Worm (Caenorhabditis elegans) whole organism, late embryonic: ENCODE results near the gene C13B4.1.

Experiments used
- C08G9.2 ChIP-seq: sonication (generic microtip); optimal IDR thresholded peaks from 2 replicates; lab custom pipeline; 2016; ENCODE audit warnings: mild to moderate bottlenecking, missing genetic modification characterization, moderate library complexity, missing compliant biosample characterization
- C38D4.7 ChIP-seq: fragments of 200-800 bp; sonication (Bioruptor generic); optimal IDR thresholded peaks from 2 replicates; lab custom pipeline; 2018; ENCODE audit warnings: mild to moderate bottlenecking, missing genetic modification characterization, moderate library complexity, missing compliant biosample characterization
- F13H6.1 ChIP-seq: sonication (generic microtip); optimal IDR thresholded peaks from 2 replicates; lab custom pipeline; 2016; ENCODE audit warnings: missing genetic modification characterization, missing compliant biosample characterization
- K09A11.1 ChIP-seq: sonication (generic microtip); optimal IDR thresholded peaks from 2 replicates; lab custom pipeline; 2017; ENCODE audit warnings: antibody characterized with exemption, mild to moderate bottlenecking, missing genetic modification characterization, missing compliant biosample characterization; ENCODE audit not compliant: insufficient read depth
- T23F11.4 ChIP-seq: fragments of 200-800 bp; sonication (Bioruptor generic); optimal IDR thresholded peaks from 2 replicates; lab custom pipeline; 2018; ENCODE audit warnings: mild to moderate bottlenecking, missing genetic modification characterization, missing compliant biosample characterization
- Y22D7AL.16 ChIP-seq: sonication (generic microtip); optimal IDR thresholded peaks from 2 replicates; lab custom pipeline; 2016; ENCODE audit warnings: missing genetic modification characterization, missing compliant biosample characterization
- ahr-1 ChIP-seq: sonication (generic microtip); optimal IDR thresholded peaks from 2 replicates; lab custom pipeline; 2016; ENCODE audit warnings: missing genetic modification characterization, missing compliant biosample characterization
- ceh-2 ChIP-seq: sonication (generic microtip); optimal IDR thresholded peaks from 2 replicates; lab custom pipeline; 2016; ENCODE audit warnings: missing genotype, missing genetic modification characterization, missing compliant biosample characterization
- ceh-24 ChIP-seq: sonication (generic microtip); optimal IDR thresholded peaks from 2 replicates; lab custom pipeline; 2016; ENCODE audit warnings: mild to moderate bottlenecking, missing genetic modification characterization, missing compliant biosample characterization
- ceh-31 ChIP-seq: sonication (generic microtip); optimal IDR thresholded peaks from 2 replicates; lab custom pipeline; 2016; ENCODE audit warnings: missing genetic modification characterization, missing compliant biosample characterization
- ceh-45 ChIP-seq: fragments of 200-800 bp; sonication (Bioruptor generic); IDR thresholded peaks from 2 replicates; pipeline ENCODE4 v1.3.6; 2022; ENCODE audit warnings: missing genetic modification reagents, missing genetic modification characterization, missing compliant biosample characterization
- ceh-48 ChIP-seq: sonication (generic microtip); optimal IDR thresholded peaks from 2 replicates; lab custom pipeline; 2016; ENCODE audit warnings: missing genetic modification characterization, inconsistent platforms, missing compliant biosample characterization
- ceh-6 ChIP-seq: fragments of 200-800 bp; sonication (Bioruptor generic); optimal IDR thresholded peaks from 2 replicates; lab custom pipeline; 2018; ENCODE audit warnings: mild to moderate bottlenecking, missing genetic modification characterization, missing compliant biosample characterization
- ceh-9 ChIP-seq: sonication (generic microtip); optimal IDR thresholded peaks from 2 replicates; lab custom pipeline; 2016; ENCODE audit warnings: mild to moderate bottlenecking, missing genetic modification characterization, inconsistent platforms, missing compliant biosample characterization
- che-1 ChIP-seq: sonication (generic microtip); optimal IDR thresholded peaks from 2 replicates; lab custom pipeline; 2016; ENCODE audit warnings: mild to moderate bottlenecking, missing genetic modification characterization, missing compliant biosample characterization
- dmd-4 ChIP-seq: sonication (generic microtip); optimal IDR thresholded peaks from 2 replicates; lab custom pipeline; 2016; ENCODE audit warnings: borderline replicate concordance, missing genetic modification characterization, missing compliant biosample characterization
- elt-2 ChIP-seq: sonication (generic microtip); optimal IDR thresholded peaks from 2 replicates; lab custom pipeline; 2016; ENCODE audit warnings: missing genetic modification reagents, missing genetic modification characterization, missing compliant biosample characterization
- ets-4 ChIP-seq: sonication (generic microtip); optimal IDR thresholded peaks from 2 replicates; lab custom pipeline; 2016; ENCODE audit warnings: missing genetic modification characterization, missing compliant biosample characterization
- eyg-1 ChIP-seq: sonication (generic microtip); optimal IDR thresholded peaks from 2 replicates; lab custom pipeline; 2016; ENCODE audit warnings: missing genotype, missing genetic modification characterization, missing compliant biosample characterization
- fax-1 ChIP-seq: sonication (generic microtip); optimal IDR thresholded peaks from 2 replicates; lab custom pipeline; 2016; ENCODE audit warnings: missing genotype, missing genetic modification characterization, missing compliant biosample characterization
- hlh-13 ChIP-seq: fragments of 200-800 bp; sonication (Bioruptor generic); optimal IDR thresholded peaks from 2 replicates; lab custom pipeline; 2018; ENCODE audit warnings: mild to moderate bottlenecking, missing genetic modification characterization, missing compliant biosample characterization
- hlh-30 ChIP-seq: sonication (generic microtip); optimal IDR thresholded peaks from 2 replicates; lab custom pipeline; 2017; ENCODE audit warnings: antibody characterized with exemption, missing genetic modification characterization, missing compliant biosample characterization; ENCODE audit not compliant: insufficient read depth
- hlh-8 ChIP-seq: sonication (generic microtip); optimal IDR thresholded peaks from 2 replicates; lab custom pipeline; 2016; ENCODE audit warnings: missing genotype, missing genetic modification characterization, missing compliant biosample characterization
- lim-6 ChIP-seq: sonication (generic microtip); optimal IDR thresholded peaks from 2 replicates; lab custom pipeline; 2016; ENCODE audit warnings: missing genetic modification characterization, missing compliant biosample characterization
- lin-11 ChIP-seq: fragments of 200-800 bp; sonication (Bioruptor generic); optimal IDR thresholded peaks from 2 replicates; lab custom pipeline; 2018; ENCODE audit warnings: mild to moderate bottlenecking, missing genetic modification characterization, missing compliant biosample characterization
- madf-2 ChIP-seq: sonication (generic microtip); optimal IDR thresholded peaks from 2 replicates; lab custom pipeline; 2017; ENCODE audit warnings: missing genetic modification characterization, missing compliant biosample characterization
- mec-3 ChIP-seq: sonication (generic microtip); optimal IDR thresholded peaks from 2 replicates; lab custom pipeline; 2016; ENCODE audit warnings: borderline replicate concordance, missing genetic modification characterization, missing compliant biosample characterization
- nhr-11 ChIP-seq: fragments of 150-350 bp; optimal IDR thresholded peaks from 2 replicates; lab custom pipeline; 2014; ENCODE audit warnings: missing biosample characterization, missing genetic modification characterization
- nhr-232 ChIP-seq: sonication (generic microtip); optimal IDR thresholded peaks from 2 replicates; lab custom pipeline; 2016; ENCODE audit warnings: missing genetic modification characterization, missing compliant biosample characterization
- pag-3 ChIP-seq: sonication (generic microtip); optimal IDR thresholded peaks from 2 replicates; lab custom pipeline; 2016; ENCODE audit warnings: missing compliant biosample characterization, missing genetic modification characterization, borderline replicate concordance
- pat-9 ChIP-seq: fragments of 200-800 bp; sonication (Bioruptor generic); optimal IDR thresholded peaks from 2 replicates; lab custom pipeline; 2018; ENCODE audit warnings: mild to moderate bottlenecking, missing genetic modification characterization, moderate library complexity, missing compliant biosample characterization
- sdc-2 ChIP-seq: sonication (generic microtip); optimal IDR thresholded peaks from 2 replicates; lab custom pipeline; 2016; ENCODE audit warnings: missing genotype, missing genetic modification characterization, missing compliant biosample characterization
- sox-2 ChIP-seq: fragments of 200-800 bp; sonication (Bioruptor generic); IDR thresholded peaks from 2 replicates; pipeline ENCODE4 v1.3.6; 2022; ENCODE audit warnings: missing genetic modification reagents, missing genetic modification characterization, missing compliant biosample characterization
- tbx-2 ChIP-seq: sonication (generic microtip); optimal IDR thresholded peaks from 2 replicates; lab custom pipeline; 2016; ENCODE audit warnings: missing genetic modification characterization, missing compliant biosample characterization
- tbx-7 ChIP-seq: sonication (generic microtip); optimal IDR thresholded peaks from 2 replicates; lab custom pipeline; 2016; ENCODE audit warnings: missing genotype, missing genetic modification characterization, missing compliant biosample characterization
- unc-86 ChIP-seq: sonication (generic microtip); optimal IDR thresholded peaks from 2 replicates; lab custom pipeline; 2016; ENCODE audit warnings: missing genetic modification characterization, missing compliant biosample characterization

C13B4.1 gene

ce11 chrII:14502997-14503396 lies 23.6 kb upstream of the C13B4.1 start, which contains the start of gene K10H10.6:
K10H10.6 (plus strand) TSS chrII:14503297.
- TF ChIP-seq mec-3 (no peak), pag-3 (no peak), elt-2 (tag; lab: Kevin White, UChicago) (no peak), lin-11 (no peak), hlh-30 (no peak), eyg-1 (tag; lab: Kevin White, UChicago) (no peak), che-1 (tag; lab: Kevin White, UChicago) (no peak), tbx-7 (no peak)

- TF ChIP-seq ceh-48 (tag; lab: Kevin White, UChicago) (no peak), elt-2 (tag; lab: Kevin White, UChicago) (no peak), nhr-232 (tag; lab: Kevin White, UChicago) (no peak), hlh-13 (no peak), lin-11 (no peak), eyg-1 (tag; lab: Kevin White, UChicago) (no peak), sdc-2 (tag; lab: Kevin White, UChicago) (no peak), ceh-9 (tag; lab: Kevin White, UChicago) (no peak), hlh-8 (no peak), ceh-45 (GFP tag; lab: Robert Waterston, UW) (no peak), ceh-31 (no peak), T23F11.4 (GFP tag; lab: Kevin White, UChicago) (no peak), K09A11.1 (tag; lab: Kevin White, UChicago) (no peak), hlh-30 (no peak), mec-3 (no peak), lim-6 (no peak), F13H6.1 (no peak), ceh-24 (tag; lab: Kevin White, UChicago) (no peak)
These were observed 22.0 kb upstream of the C13B4.1 start, which contains the start of gene K10H10.5 for ce11 chrII:14501447-14501846. K10H10.5 (plus strand) TSS chrII:14501747.

- no peak for TF ChIP-seq fax-1 (tag; lab: Kevin White, UChicago)
- TF ChIP-seq C38D4.7 (GFP tag; lab: Kevin White, UChicago) = no peak
- no peak for TF ChIP-seq nhr-11 (tag; lab: Kevin White, UChicago)
- no peak for TF ChIP-seq sox-2
- TF ChIP-seq ceh-2 (tag; lab: Kevin White, UChicago) = no peak
- no peak for TF ChIP-seq dmd-4
- no peak for TF ChIP-seq C08G9.2 (tag; lab: Kevin White, UChicago)
- no peak for TF ChIP-seq F13H6.1
- no peak for TF ChIP-seq tbx-2
- no peak for TF ChIP-seq unc-86 (tag; lab: Kevin White, UChicago)
- no peak for TF ChIP-seq ets-4 (tag; lab: Kevin White, UChicago)
- no peak for TF ChIP-seq che-1 (tag; lab: Kevin White, UChicago)
- TF ChIP-seq ceh-9 (tag; lab: Kevin White, UChicago) = no peak
- TF ChIP-seq ahr-1 (tag; lab: Kevin White, UChicago) = no peak
- TF ChIP-seq pat-9 (tag; lab: Kevin White, UChicago) = no peak
These were observed 20.7 kb upstream of the C13B4.1 start, which contains the start of gene K10H10.4 for ce11 chrII:14500122-14500521. K10H10.4 (plus strand) TSS chrII:14500422.

ce11 chrII:14497848-14498247 lies 18.4 kb upstream of the C13B4.1 start, which contains the start of gene dhs-8:
dhs-8 (plus strand) TSS chrII:14498026.
- no peak for TF ChIP-seq sdc-2 (tag; lab: Kevin White, UChicago)
- no peak for TF ChIP-seq sox-2
- TF ChIP-seq ceh-6 (GFP tag; lab: Kevin White, UChicago) = no peak
- TF ChIP-seq madf-2 (tag; lab: Kevin White, UChicago) = no peak
- TF ChIP-seq ceh-45 (GFP tag; lab: Robert Waterston, UW) = no peak
- TF ChIP-seq ceh-48 (tag; lab: Kevin White, UChicago) = no peak
- TF ChIP-seq Y22D7AL.16 (tag; lab: Kevin White, UChicago) = no peak
